Worm (Caenorhabditis elegans) whole organism, mixed stage, embryonic: ENCODE data around the gene F10G7.10.

Experiments used
- M03D4.4 ChIP-seq: sonication (generic microtip); optimal IDR thresholded peaks from 2 replicates; lab custom pipeline; 2017; ENCODE audit warnings: mild to moderate bottlenecking, missing genetic modification characterization, missing compliant biosample characterization
- bed-3 ChIP-seq: fragments of 200-800 bp; sonication (Bioruptor generic); optimal IDR thresholded peaks from 3 replicates; lab custom pipeline; 2018; ENCODE audit warnings: mild to moderate bottlenecking, missing genetic modification characterization, moderate library complexity, missing compliant biosample characterization
- blmp-1 ChIP-seq: fragments of 150-350 bp; optimal IDR thresholded peaks from 2 replicates; lab custom pipeline; 2014; ENCODE audit warnings: missing biosample characterization, missing genetic modification characterization
- ceh-39 ChIP-seq: fragments of 150-350 bp; optimal IDR thresholded peaks from 2 replicates; lab custom pipeline; 2014; ENCODE audit warnings: missing biosample characterization, missing genetic modification characterization
- ceh-43 ChIP-seq: fragments of 200-800 bp; sonication (Bioruptor generic); optimal IDR thresholded peaks from 2 replicates; lab custom pipeline; 2018; ENCODE audit warnings: mild to moderate bottlenecking, missing genetic modification characterization, moderate library complexity, missing compliant biosample characterization
- ces-1 ChIP-seq: fragments of 150-350 bp; optimal IDR thresholded peaks from 2 replicates; lab custom pipeline; 2014; ENCODE audit warnings: missing biosample characterization, missing genetic modification reagents, missing genetic modification characterization
- cnd-1 ChIP-seq: fragments of 200-800 bp; sonication (Bioruptor generic); optimal IDR thresholded peaks from 2 replicates; lab custom pipeline; 2018; ENCODE audit warnings: mild to moderate bottlenecking, missing genetic modification characterization, missing compliant biosample characterization
- elt-1 ChIP-seq: sonication (generic microtip); optimal IDR thresholded peaks from 2 replicates; lab custom pipeline; 2017; ENCODE audit warnings: missing genetic modification characterization, mild to moderate bottlenecking, missing compliant biosample characterization, antibody characterized with exemption, moderate library complexity, borderline replicate concordance; ENCODE audit not compliant: insufficient read depth
- flh-1 ChIP-seq: fragments of 200-800 bp; sonication (Bioruptor generic); optimal IDR thresholded peaks from 2 replicates; lab custom pipeline; 2018; ENCODE audit warnings: mild to moderate bottlenecking, missing genetic modification characterization, moderate library complexity, missing compliant biosample characterization
- hlh-1 ChIP-seq: fragments of 150-350 bp; optimal IDR thresholded peaks from 2 replicates; lab custom pipeline; 2014; ENCODE audit warnings: missing biosample characterization, missing genetic modification reagents, missing genetic modification characterization
- lin-13 ChIP-seq: fragments of 150-350 bp; optimal IDR thresholded peaks from 2 replicates; lab custom pipeline; 2014; ENCODE audit warnings: missing biosample characterization, missing genetic modification characterization
- lin-32 ChIP-seq: fragments of 200-800 bp; sonication (Bioruptor generic); optimal IDR thresholded peaks from 2 replicates; lab custom pipeline; 2018; ENCODE audit warnings: mild to moderate bottlenecking, missing genetic modification characterization, missing compliant biosample characterization
- lsy-2 ChIP-seq: fragments of 150-350 bp; optimal IDR thresholded peaks from 2 replicates; lab custom pipeline; 2014; ENCODE audit warnings: missing biosample characterization, missing genetic modification characterization
- mab-5 ChIP-seq: fragments of 150-350 bp; optimal IDR thresholded peaks from 2 replicates; lab custom pipeline; 2014; ENCODE audit warnings: missing biosample characterization, missing genetic modification characterization
- mep-1 ChIP-seq: fragments of 150-350 bp; optimal IDR thresholded peaks from 2 replicates; lab custom pipeline; 2017; ENCODE audit warnings: missing biosample characterization, missing genetic modification reagents, missing genetic modification characterization, inconsistent platforms
- nhr-12 ChIP-seq: fragments of 150-350 bp; optimal IDR thresholded peaks from 2 replicates; lab custom pipeline; 2014; ENCODE audit warnings: missing biosample characterization, missing genetic modification characterization
- nhr-2 ChIP-seq: fragments of 150-350 bp; optimal IDR thresholded peaks from 2 replicates; lab custom pipeline; 2014; ENCODE audit warnings: missing biosample characterization, missing genetic modification characterization
- nhr-237 ChIP-seq: fragments of 150-350 bp; optimal IDR thresholded peaks from 2 replicates; lab custom pipeline; 2014; ENCODE audit warnings: missing biosample characterization, missing genetic modification characterization
- nhr-28 ChIP-seq: fragments of 150-350 bp; optimal IDR thresholded peaks from 2 replicates; lab custom pipeline; 2014; ENCODE audit warnings: missing biosample characterization, missing genetic modification characterization
- nhr-76 ChIP-seq: sonication (generic microtip); optimal IDR thresholded peaks from 2 replicates; lab custom pipeline; 2017; ENCODE audit warnings: missing biosample characterization, missing genetic modification characterization
- sem-2 ChIP-seq: fragments of 200-800 bp; sonication (Bioruptor generic); optimal IDR thresholded peaks from 2 replicates; lab custom pipeline; 2018; ENCODE audit warnings: mild to moderate bottlenecking, missing genetic modification characterization, missing compliant biosample characterization
- snpc-4 ChIP-seq: fragments of 150-350 bp; optimal IDR thresholded peaks from 2 replicates; lab custom pipeline; 2014; ENCODE audit warnings: missing biosample characterization, missing genetic modification characterization
- sptf-1 ChIP-seq: sonication (generic microtip); optimal IDR thresholded peaks from 2 replicates; lab custom pipeline; 2017; ENCODE audit warnings: mild to moderate bottlenecking, missing genetic modification characterization, moderate library complexity, missing compliant biosample characterization
- tbx-8 ChIP-seq: fragments of 200-800 bp; sonication (Bioruptor generic); optimal IDR thresholded peaks from 2 replicates; lab custom pipeline; 2018; ENCODE audit warnings: mild to moderate bottlenecking, missing genetic modification characterization, moderate library complexity, missing compliant biosample characterization
- unc-120 ChIP-seq: sonication (generic microtip); optimal IDR thresholded peaks from 2 replicates; lab custom pipeline; 2017; ENCODE audit warnings: missing genetic modification characterization, missing compliant biosample characterization; ENCODE audit not compliant: poor library complexity, severe bottlenecking
- unc-39 ChIP-seq: fragments of 150-350 bp; optimal IDR thresholded peaks from 2 replicates; lab custom pipeline; 2014; ENCODE audit warnings: missing biosample characterization, missing genetic modification characterization
- unc-62 ChIP-seq: fragments of 150-350 bp; optimal IDR thresholded peaks from 2 replicates; lab custom pipeline; 2014; ENCODE audit warnings: missing biosample characterization, missing genetic modification reagents, missing genetic modification characterization
- zip-8 ChIP-seq: fragments of 150-350 bp; optimal IDR thresholded peaks from 2 replicates; lab custom pipeline; 2014; ENCODE audit warnings: missing biosample characterization, missing genetic modification characterization
- ztf-11 ChIP-seq: fragments of 150-350 bp; optimal IDR thresholded peaks from 2 replicates; lab custom pipeline; 2014; ENCODE audit warnings: missing biosample characterization, missing genetic modification characterization

The F10G7.10 gene

DNA sequence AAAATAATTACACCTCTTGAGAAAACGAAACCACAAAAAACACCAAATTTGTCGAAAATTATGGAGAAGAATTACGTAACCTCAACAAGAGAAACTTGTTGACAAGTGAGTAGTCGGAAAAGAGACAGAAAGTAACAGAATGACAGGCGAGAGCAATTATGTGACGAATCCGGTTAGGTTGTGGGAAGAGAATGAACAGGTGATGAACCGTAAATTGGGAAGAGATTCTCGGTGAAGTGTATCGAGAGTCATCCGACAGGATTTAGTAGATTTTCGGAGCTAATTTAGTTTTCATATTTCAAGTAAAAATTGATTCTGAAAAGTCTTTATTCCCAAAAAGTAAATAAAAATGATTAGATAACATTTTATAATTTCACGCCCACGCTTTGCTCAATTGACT lies 44.7 kb downstream of the F10G7.10 start, which contains the start of gene T05A7.7:
Gene T05A7.7, minus strand, starts transcription at position 101 of the 400 bp plus-strand sequence.
- TF ChIP-seq bed-3 (no peak), elt-1 (tag; lab: Kevin White, UChicago) (no peak), nhr-237 (no peak), lsy-2 (tag; lab: Kevin White, UChicago) (no peak), tbx-8 (GFP tag; lab: Kevin White, UChicago) (no peak), nhr-12 (tag; lab: Kevin White, UChicago) (no peak)

DNA sequence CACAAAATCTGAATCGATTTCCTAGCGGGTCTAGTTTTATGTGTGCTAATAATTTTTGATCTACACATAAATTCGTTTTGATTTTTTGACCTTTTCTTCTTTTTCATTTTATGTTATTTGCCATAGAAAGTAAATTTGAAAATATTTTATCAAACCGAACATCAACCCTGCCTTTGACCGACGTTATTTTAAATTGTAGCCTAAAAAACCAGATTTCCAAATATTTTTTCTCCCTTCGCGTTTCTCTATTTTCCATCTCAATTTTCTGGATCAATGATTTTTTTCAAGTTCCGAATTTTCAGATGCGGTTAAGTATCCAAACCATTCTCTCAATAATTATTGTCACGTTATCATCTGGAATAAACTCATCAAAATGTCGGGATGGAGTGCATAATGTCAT lies 48.1 kb downstream of the F10G7.10 start, which contains the start of gene T05A7.1:
Gene T05A7.1, plus strand, starts transcription at position 301 of the 400 bp plus-strand sequence.
- TF ChIP-seq nhr-237 (no peak), zip-8 (tag; lab: Kevin White, UChicago) (no peak), hlh-1 (no peak), sptf-1 (tag; lab: Kevin White, UChicago) (no peak), lin-32 (GFP tag; lab: Kevin White, UChicago) (no peak), nhr-76 (tag; lab: Kevin White, UChicago) (no peak), flh-1 (GFP tag; lab: Kevin White, UChicago) (no peak)

DNA sequence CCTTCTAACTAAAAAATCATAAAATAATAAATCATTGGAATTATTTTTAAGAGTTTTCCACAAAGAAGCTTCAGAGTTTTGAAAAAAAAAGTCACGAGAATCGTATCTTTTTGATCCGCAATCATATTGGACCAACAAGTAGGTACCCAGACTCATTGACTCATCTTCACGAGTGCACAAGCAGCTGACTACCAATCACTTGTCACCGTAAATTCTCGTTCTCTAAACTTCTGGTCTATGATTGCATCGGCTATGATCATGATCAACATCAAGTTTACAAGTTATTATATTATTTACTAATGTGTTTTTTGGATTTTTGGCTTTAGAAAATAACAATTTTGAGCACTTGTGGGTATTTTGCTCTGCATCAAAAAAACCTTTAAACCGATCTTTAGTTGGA lies 49.8 kb downstream of the F10G7.10 start:
- TF ChIP-seq hlh-1 = peak; percentile 75
- peak; percentile 40 for TF ChIP-seq unc-62 (GFP tag; lab: Kevin White, UChicago)
- TF ChIP-seq nhr-2 = no peak
- TF ChIP-seq, all 35 proteins: peak for 2

- TF ChIP-seq ces-1 (GFP tag; lab: Kevin White, UChicago) (no peak), unc-39 (no peak), flh-1 (GFP tag; lab: Kevin White, UChicago) (no peak), unc-120 (tag; lab: Kevin White, UChicago) (no peak), ztf-11 (tag; lab: Kevin White, UChicago) (no peak), mab-5 (no peak), snpc-4 (tag; lab: Kevin White, UChicago) (no peak), blmp-1 (no peak), sem-2 (no peak), nhr-28 (tag; lab: Kevin White, UChicago) (no peak), ceh-43 (no peak), bed-3 (no peak), nhr-2 (no peak), lin-13 (no peak), mep-1 (tag; lab: Kevin White, UChicago) (no peak), zip-8 (tag; lab: Kevin White, UChicago) (no peak)
Observed at ce11 chrII:4675481-4675880, 50.6 kb downstream of the F10G7.10 start, which contains the start of gene T05A7.3. Gene T05A7.3, plus strand, starts transcription at chrII:4675781.

DNA sequence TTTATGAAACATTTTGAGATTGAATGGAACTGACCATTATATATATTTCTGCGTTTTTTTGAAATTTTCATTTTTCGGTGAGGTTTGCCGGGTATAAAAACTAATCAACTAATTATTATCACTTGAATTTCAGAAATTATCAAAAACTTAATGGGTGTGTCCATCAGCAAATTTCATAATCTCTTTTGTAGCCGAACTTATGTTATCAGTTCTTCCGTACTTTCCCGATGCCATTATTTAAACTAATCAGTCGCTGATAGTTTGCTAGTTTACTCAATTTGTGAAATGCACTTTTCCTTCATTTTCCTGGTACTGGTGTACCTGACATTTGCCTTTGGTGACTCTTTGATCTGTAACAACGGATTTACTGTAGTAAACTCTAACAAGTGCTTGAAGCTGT lies 51.9 kb downstream of the F10G7.10 start:
- TF ChIP-seq cnd-1 (no peak), blmp-1 (no peak), zip-8 (tag; lab: Kevin White, UChicago) (no peak), nhr-76 (tag; lab: Kevin White, UChicago) (no peak), flh-1 (GFP tag; lab: Kevin White, UChicago) (no peak)

- TF ChIP-seq zip-8 (tag; lab: Kevin White, UChicago) (no peak), M03D4.4 (tag; lab: Kevin White, UChicago) (no peak), ceh-43 (no peak), elt-1 (tag; lab: Kevin White, UChicago) (no peak), blmp-1 (no peak), bed-3 (no peak), snpc-4 (tag; lab: Kevin White, UChicago) (no peak), unc-120 (tag; lab: Kevin White, UChicago) (no peak), ceh-39 (no peak), cnd-1 (no peak), lsy-2 (tag; lab: Kevin White, UChicago) (no peak), ces-1 (GFP tag; lab: Kevin White, UChicago) (no peak)
- TF ChIP-seq, all 35 proteins: peak for 0
Observed at ce11 chrII:4673670-4674069, 52.4 kb downstream of the F10G7.10 start.
